Worm (Caenorhabditis elegans): ENCODE measurements around the gene srd-48.
"Not testable (repeated sequence)": the region's sequence is repeated elsewhere in the genome, so short reads cannot be mapped to it uniquely, and the experiment has no call there.

Gene srd-48

DNA sequence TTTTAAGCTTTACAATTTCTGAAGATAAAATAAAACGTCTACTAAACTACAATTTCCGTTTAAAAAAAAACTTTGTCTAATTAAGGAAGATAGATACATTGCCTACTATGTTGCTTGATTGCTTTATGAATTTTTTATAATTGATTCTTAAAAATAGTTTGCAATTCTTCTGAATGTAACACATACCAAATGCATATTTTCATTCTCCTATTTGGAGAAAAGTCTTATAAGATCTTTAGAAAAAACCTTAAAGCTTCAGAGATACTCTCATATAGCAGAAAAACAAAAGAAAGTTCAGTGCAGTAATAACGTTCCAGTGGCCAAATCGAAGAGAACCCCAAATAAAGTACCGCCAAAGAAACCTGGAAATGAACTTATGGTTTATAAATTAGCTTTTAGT is 29.3 kb upstream of the srd-48 start, which contains the start of gene phf-32:
TSS of gene phf-32 (plus strand) at position 301 of the 400 bp plus-strand sequence.
- TF ChIP-seq dmd-4 (tag; optimal IDR thresholded peaks at IDR 0.05; ENCODE audit: borderline replicate concordance), result no peak
- no peak for TF ChIP-seq ceh-31 (tag; optimal IDR thresholded peaks at IDR 0.05)
- TF ChIP-seq pros-1 (tag; optimal IDR thresholded peaks at IDR 0.05), result no peak
- TF ChIP-seq ets-4 (tag; optimal IDR thresholded peaks at IDR 0.05), result no peak
- TF ChIP-seq lin-11 (tag; optimal IDR thresholded peaks at IDR 0.05), result no peak
- TF ChIP-seq lim-6 (tag; optimal IDR thresholded peaks at IDR 0.05), result no peak
- no peak for TF ChIP-seq npax-4 (tag; optimal IDR thresholded peaks at IDR 0.05)
- TF ChIP-seq tbx-2 (tag; optimal IDR thresholded peaks at IDR 0.05), result no peak
- TF ChIP-seq ceh-34 (tag; optimal IDR thresholded peaks at IDR 0.05), result no peak
- no peak for TF ChIP-seq mec-3 (tag; optimal IDR thresholded peaks at IDR 0.05; ENCODE audit: borderline replicate concordance)
- TF ChIP-seq ceh-9 (tag; optimal IDR thresholded peaks at IDR 0.05), result no peak
- no peak for TF ChIP-seq nhr-232 (tag; optimal IDR thresholded peaks at IDR 0.05)
- TF ChIP-seq ceh-19 (GFP tag; optimal IDR thresholded peaks at IDR 0.05), result no peak
- no peak for TF ChIP-seq unc-42 (tag; optimal IDR thresholded peaks at IDR 0.05)
- TF ChIP-seq tbx-7 (tag; optimal IDR thresholded peaks at IDR 0.05), result no peak
- TF ChIP-seq ceh-6 (GFP tag; optimal IDR thresholded peaks at IDR 0.05), result no peak

DNA sequence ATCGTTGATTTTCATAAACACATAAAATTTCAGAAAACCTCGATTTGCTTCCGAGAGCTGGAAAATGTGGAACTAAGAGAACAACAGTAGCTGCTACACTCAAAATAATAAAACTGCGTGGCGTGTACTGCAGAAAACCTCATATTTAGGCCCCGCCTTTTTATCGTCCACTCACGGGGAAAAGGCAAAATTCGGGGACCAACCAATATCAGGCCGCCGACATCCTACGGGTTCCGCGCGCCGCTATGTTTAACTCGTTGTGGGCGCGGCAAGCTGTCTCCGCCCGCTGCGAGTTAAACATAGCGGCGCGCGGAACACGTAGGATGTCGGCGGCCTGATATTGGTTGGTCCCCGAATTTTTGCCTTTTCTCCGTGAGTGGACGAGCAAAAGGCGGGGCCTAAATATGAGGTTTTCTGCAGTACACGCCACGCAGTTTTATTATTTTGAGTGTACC is 27.8 kb upstream of the srd-48 start, which contains the start of gene F17A2.16:
TSS of gene F17A2.16 (plus strand) at position 405 of the 455 bp plus-strand sequence.
- TF ChIP-seq ref-2, ceh-34, eyg-1 (tag; optimal IDR thresholded peaks at IDR 0.05): not testable (repeated sequence)

DNA sequence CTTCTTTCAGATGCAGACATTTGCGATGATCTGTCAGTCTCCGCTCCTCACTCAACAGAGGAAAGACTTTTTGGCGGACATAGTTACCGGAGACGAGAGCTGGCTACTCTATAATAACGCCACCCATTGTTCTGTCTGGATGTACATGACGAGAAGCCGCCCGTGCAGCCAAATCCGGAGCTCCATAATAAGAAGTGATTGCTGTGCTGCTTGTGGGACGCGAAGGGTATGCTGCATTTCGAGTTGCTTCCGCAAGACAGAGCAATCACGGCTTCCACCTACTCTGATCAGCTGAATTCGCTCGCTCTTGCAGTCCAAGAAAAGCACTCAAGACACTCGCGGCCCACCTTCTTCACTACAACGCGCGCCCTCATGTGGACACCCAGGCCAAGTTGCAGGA is 22.1 kb upstream of the srd-48 start:
- no peak for TF ChIP-seq fkh-6 (tag; optimal IDR thresholded peaks at IDR 0.05)
- TF ChIP-seq unc-42 (tag; optimal IDR thresholded peaks at IDR 0.05), result no peak
- no peak for TF ChIP-seq ceh-2 (tag; optimal IDR thresholded peaks at IDR 0.05)
- no peak for TF ChIP-seq lim-6 (tag; optimal IDR thresholded peaks at IDR 0.05)
- no peak for TF ChIP-seq sox-2 (GFP tag; IDR thresholded peaks at IDR 0.05)
- TF ChIP-seq ceh-34 (tag; optimal IDR thresholded peaks at IDR 0.05), result no peak
- TF ChIP-seq nhr-11 (tag; optimal IDR thresholded peaks at IDR 0.05), result no peak
- TF ChIP-seq T23F11.4 (GFP tag; optimal IDR thresholded peaks at IDR 0.05), result no peak
- TF ChIP-seq zip-5 (tag; optimal IDR thresholded peaks at IDR 0.05), result no peak
- no peak for TF ChIP-seq tbx-2 (tag; optimal IDR thresholded peaks at IDR 0.05)
- TF ChIP-seq fax-1 (tag; optimal IDR thresholded peaks at IDR 0.05), result no peak
- TF ChIP-seq ceh-6 (GFP tag; optimal IDR thresholded peaks at IDR 0.05), result no peak
- TF ChIP-seq ama-1 (optimal IDR thresholded peaks at IDR 0.05), result no peak
- TF ChIP-seq ceh-18 (tag; optimal IDR thresholded peaks at IDR 0.05), result no peak
- no peak for TF ChIP-seq ets-4 (tag; optimal IDR thresholded peaks at IDR 0.05)
- TF ChIP-seq C38D4.7 (GFP tag; optimal IDR thresholded peaks at IDR 0.05), result no peak
- no peak for TF ChIP-seq odd-2 (tag; optimal IDR thresholded peaks at IDR 0.05)
- TF ChIP-seq sdc-2 (tag; optimal IDR thresholded peaks at IDR 0.05), result no peak
- TF ChIP-seq ceh-48 (tag; optimal IDR thresholded peaks at IDR 0.05), result no peak

DNA sequence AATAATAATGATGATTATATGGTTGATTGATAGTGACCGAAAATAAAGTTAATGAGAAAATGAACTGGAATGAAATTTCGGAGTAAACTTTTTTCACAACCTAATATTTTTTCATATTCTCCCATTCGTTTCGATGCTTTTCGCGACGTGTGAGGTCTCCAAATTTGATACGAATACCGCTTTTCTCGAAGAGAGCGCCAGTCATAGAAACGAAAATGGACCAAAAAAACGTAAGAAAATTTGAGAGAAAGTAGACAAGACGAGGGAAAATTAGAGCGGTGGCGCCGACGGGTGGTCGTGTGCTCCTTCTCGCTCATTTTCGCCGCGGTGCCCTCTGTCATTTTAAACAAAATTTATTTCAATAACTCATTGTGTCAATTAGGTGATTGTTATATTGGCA is 21.5 kb upstream of the srd-48 start:
- TF ChIP-seq rnt-1 (tag; optimal IDR thresholded peaks at IDR 0.05), result no peak
- TF ChIP-seq lim-6 (tag; optimal IDR thresholded peaks at IDR 0.05), result no peak
- no peak for TF ChIP-seq ets-4 (tag; optimal IDR thresholded peaks at IDR 0.05)
- TF ChIP-seq ztf-16 (tag; optimal IDR thresholded peaks at IDR 0.05), result no peak
- no peak for TF ChIP-seq hlh-6 (tag; optimal IDR thresholded peaks at IDR 0.05)
- TF ChIP-seq T23F11.4 (GFP tag; optimal IDR thresholded peaks at IDR 0.05), result no peak
- TF ChIP-seq ceh-6 (GFP tag; optimal IDR thresholded peaks at IDR 0.05), result no peak
- TF ChIP-seq zip-5 (tag; optimal IDR thresholded peaks at IDR 0.05), result no peak
- TF ChIP-seq ceh-45 (GFP tag; IDR thresholded peaks at IDR 0.05), result no peak

DNA sequence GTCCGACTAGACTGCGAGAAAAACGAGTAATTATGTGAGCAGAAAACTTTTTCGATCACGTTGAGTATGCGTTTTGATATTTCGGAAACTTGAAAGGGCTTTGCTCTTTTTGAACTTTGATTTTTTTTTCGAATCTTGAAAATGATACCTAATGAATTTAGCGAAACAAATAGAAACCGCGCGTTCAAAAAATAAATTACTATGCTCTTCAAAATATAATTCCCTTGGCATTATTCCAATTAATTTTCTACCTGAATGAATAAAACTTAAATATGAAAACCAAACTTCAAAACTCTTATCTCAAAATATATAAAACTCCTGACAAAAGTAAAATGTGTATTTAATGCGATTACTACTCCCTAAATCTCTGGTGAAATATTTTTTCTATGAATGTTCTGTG is 20.6 kb upstream of the srd-48 start, which contains the start of gene xtr-2:
TSS of gene xtr-2 (plus strand) at position 301 of the 400 bp plus-strand sequence.
- TF ChIP-seq ceh-6 (GFP tag; optimal IDR thresholded peaks at IDR 0.05), result no peak
- TF ChIP-seq mec-3 (tag; optimal IDR thresholded peaks at IDR 0.05; ENCODE audit: borderline replicate concordance), result no peak
- TF ChIP-seq hlh-8 (tag; optimal IDR thresholded peaks at IDR 0.05), result no peak

Measured in whole organism, late embryonic.